Worm (Caenorhabditis elegans) whole organism, mixed stage, embryonic: Measurements from ENCODE around the gene srt-23.

ENCODE experiments used
- nhr-12 ChIP-seq: fragments of 150-350 bp; optimal IDR thresholded peaks from 2 replicates; lab custom pipeline; 2014; ENCODE audit warnings: missing biosample characterization, missing genetic modification characterization
- nhr-237 ChIP-seq: fragments of 150-350 bp; optimal IDR thresholded peaks from 2 replicates; lab custom pipeline; 2014; ENCODE audit warnings: missing biosample characterization, missing genetic modification characterization
- pha-4 ChIP-seq: fragments of 150-350 bp; optimal IDR thresholded peaks from 2 replicates; lab custom pipeline; 2018; ENCODE audit warnings: missing biosample characterization, missing genetic modification reagents, missing genetic modification characterization
- snpc-4 ChIP-seq: fragments of 150-350 bp; optimal IDR thresholded peaks from 2 replicates; lab custom pipeline; 2014; ENCODE audit warnings: missing biosample characterization, missing genetic modification characterization
- unc-39 ChIP-seq: fragments of 150-350 bp; optimal IDR thresholded peaks from 2 replicates; lab custom pipeline; 2014; ENCODE audit warnings: missing biosample characterization, missing genetic modification characterization
- unc-62 ChIP-seq: fragments of 150-350 bp; optimal IDR thresholded peaks from 2 replicates; lab custom pipeline; 2014; ENCODE audit warnings: missing biosample characterization, missing genetic modification reagents, missing genetic modification characterization

ce11 chrIV:746333-746732, 10.2 kb upstream of the srt-23 start:
- TF ChIP-seq pha-4 (tag; lab: Kevin White, UChicago) = no peak
- no peak for TF ChIP-seq unc-62 (GFP tag; lab: Kevin White, UChicago)
- no peak for TF ChIP-seq nhr-12 (tag; lab: Kevin White, UChicago)
- TF ChIP-seq unc-39 (tag; lab: Kevin White, UChicago) = no peak
- no peak for TF ChIP-seq nhr-237
- TF ChIP-seq snpc-4 = no peak
